Worm (Caenorhabditis elegans) whole organism, early embryonic: ENCODE measurements around the gene F12F6.7.

Source experiments
- F13C5.2 ChIP-seq: sonication (generic microtip); optimal IDR thresholded peaks from 2 replicates; lab custom pipeline; 2017; ENCODE audit warnings: mild to moderate bottlenecking, missing genetic modification characterization, inconsistent platforms, missing compliant biosample characterization
- aly-1 ChIP-seq: sonication (generic microtip); optimal IDR thresholded peaks from 2 replicates; lab custom pipeline; 2016; ENCODE audit warnings: missing genetic modification characterization, missing compliant biosample characterization
- ama-1 ChIP-seq: fragments of 150-350 bp; optimal IDR thresholded peaks from 2 replicates; lab custom pipeline; 2014
- ceh-36 ChIP-seq: sonication (generic microtip); optimal IDR thresholded peaks from 2 replicates; lab custom pipeline; 2016; ENCODE audit warnings: missing genetic modification characterization, inconsistent platforms, missing compliant biosample characterization
- flt-1 ChIP-seq: fragments of 200-800 bp; sonication (Bioruptor generic); IDR thresholded peaks from 2 replicates; pipeline ENCODE4 v1.3.6; 2022; ENCODE audit warnings: missing genetic modification characterization, missing compliant biosample characterization
- hmbx-1 ChIP-seq: sonication (generic microtip); optimal IDR thresholded peaks from 2 replicates; lab custom pipeline; 2016; ENCODE audit warnings: mild to moderate bottlenecking, missing genetic modification characterization, missing compliant biosample characterization
- hmg-4 ChIP-seq: fragments of 200-800 bp; sonication (Bioruptor generic); optimal IDR thresholded peaks from 2 replicates; lab custom pipeline; 2018; ENCODE audit warnings: mild to moderate bottlenecking, missing genetic modification characterization, missing compliant biosample characterization
- pes-1 ChIP-seq: fragments of 200-800 bp; sonication (Bioruptor generic); IDR thresholded peaks from 2 replicates; pipeline ENCODE4 v1.3.6; 2022; ENCODE audit warnings: missing genetic modification reagents, missing genetic modification characterization, missing compliant biosample characterization
- scrt-1 ChIP-seq: fragments of 200-800 bp; sonication (Bioruptor generic); IDR thresholded peaks from 2 replicates; pipeline ENCODE4 v1.3.6; 2022; ENCODE audit warnings: missing genetic modification characterization, missing compliant biosample characterization
- sea-1 ChIP-seq: fragments of 200-800 bp; sonication (Bioruptor generic); conservative IDR thresholded peaks from 2 replicates; pipeline ENCODE4 v1.3.6; 2022; ENCODE audit warnings: missing genetic modification characterization, missing compliant biosample characterization
- tbx-11 ChIP-seq: fragments of 200-800 bp; sonication (Bioruptor generic); IDR thresholded peaks from 2 replicates; pipeline ENCODE4 v1.3.6; 2022; ENCODE audit warnings: missing genetic modification characterization, missing compliant biosample characterization

DNA sequence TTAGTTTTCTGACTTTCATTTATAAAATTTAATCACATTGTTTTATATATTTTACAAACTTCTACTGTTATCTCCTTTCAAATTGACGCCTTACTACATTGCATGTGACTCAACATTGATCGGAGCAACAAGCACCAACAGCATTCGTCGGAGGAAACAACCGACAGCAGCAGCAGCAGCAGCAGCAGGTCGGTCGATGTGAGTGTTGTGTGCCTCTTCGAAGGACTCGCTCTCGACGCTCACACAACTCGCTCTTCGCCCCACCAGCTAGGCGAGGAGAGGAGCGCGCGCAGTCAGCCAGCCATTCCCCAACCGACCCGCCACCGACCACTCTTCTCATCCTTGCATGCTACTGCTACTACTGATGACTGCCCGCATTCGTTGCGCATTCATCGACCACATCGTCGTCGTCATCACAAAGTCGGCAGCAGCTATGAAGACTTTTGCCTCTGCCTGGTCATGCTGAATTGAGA is 22.3 kb upstream of the F12F6.7 start, which contains the start of gene F12F6.1:
- TF ChIP-seq ceh-36 (tag; lab: Kevin White, UChicago) (no peak), flt-1 (GFP tag; lab: Robert Waterston, UW) (no peak), hmbx-1 (tag; lab: Kevin White, UChicago) (no peak), pes-1 (no peak), sea-1 (GFP tag; lab: Robert Waterston, UW) (0 out of 2 replicates have a peak, but pooled peaks have one; percentile 46), aly-1 (no peak), ama-1 (lab: Kevin White, UChicago) (no peak), tbx-11 (no peak), scrt-1 (GFP tag; lab: Robert Waterston, UW) (no peak), hmg-4 (GFP tag; lab: Kevin White, UChicago) (peak; percentile 81), F13C5.2 (tag; lab: Kevin White, UChicago) (no peak)
